Worm (Caenorhabditis elegans) whole organism, young adult: ENCODE results near the gene ptr-8.

ENCODE experiments used
- B0019.2 ChIP-seq: fragments of 200-800 bp; sonication (Bioruptor generic); conservative IDR thresholded peaks from 2 replicates; pipeline ENCODE4 v1.3.6; 2022; ENCODE audit warnings: missing genetic modification reagents, missing genetic modification characterization, missing compliant biosample characterization
- B0336.3 ChIP-seq: fragments of 200-800 bp; sonication (Bioruptor generic); IDR thresholded peaks from 2 replicates; pipeline ENCODE4 v1.3.6; 2022; ENCODE audit warnings: missing genetic modification characterization, missing compliant biosample characterization
- C17E4.6 ChIP-seq: fragments of 200-800 bp; sonication (Bioruptor generic); IDR thresholded peaks from 2 replicates; pipeline ENCODE4 v1.3.6; 2022; ENCODE audit warnings: missing genetic modification reagents, missing genetic modification characterization, missing compliant biosample characterization
- D2030.7 ChIP-seq: fragments of 200-800 bp; sonication (Bioruptor generic); IDR thresholded peaks from 2 replicates; pipeline ENCODE4 v1.3.6; 2022; ENCODE audit warnings: missing genetic modification reagents, missing genetic modification characterization, missing compliant biosample characterization
- F39B2.1 ChIP-seq: fragments of 200-800 bp; sonication (Bioruptor generic); IDR thresholded peaks from 2 replicates; pipeline ENCODE4 v1.3.6; 2022; ENCODE audit warnings: missing genetic modification reagents, missing genetic modification characterization, missing compliant biosample characterization
- F49E8.2 ChIP-seq: sonication (generic microtip); optimal IDR thresholded peaks from 3 replicates; lab custom pipeline; 2017; ENCODE audit warnings: missing genetic modification characterization, mild to moderate bottlenecking, missing compliant biosample characterization, antibody characterized with exemption, moderate library complexity; ENCODE audit not compliant: insufficient read depth
- F55B11.4 ChIP-seq: sonication (generic microtip); optimal IDR thresholded peaks from 2 replicates; lab custom pipeline; 2016; ENCODE audit warnings: missing compliant biosample characterization, missing genetic modification characterization, borderline replicate concordance; ENCODE audit not compliant: insufficient read depth
- F57C9.4 ChIP-seq: sonication (generic microtip); optimal IDR thresholded peaks from 2 replicates; lab custom pipeline; 2017; ENCODE audit warnings: mild to moderate bottlenecking, missing genetic modification characterization, missing compliant biosample characterization
- K11D2.4 ChIP-seq: fragments of 200-800 bp; sonication (Bioruptor generic); IDR thresholded peaks from 2 replicates; pipeline ENCODE4 v1.3.6; 2022; ENCODE audit warnings: missing genetic modification reagents, missing genetic modification characterization, missing compliant biosample characterization
- T07F8.4 ChIP-seq: sonication (generic microtip); optimal IDR thresholded peaks from 2 replicates; lab custom pipeline; 2016; ENCODE audit warnings: mild to moderate bottlenecking, missing genetic modification characterization, moderate library complexity, missing compliant biosample characterization
- T26A5.8 ChIP-seq: sonication (generic microtip); optimal IDR thresholded peaks from 2 replicates; lab custom pipeline; 2016; ENCODE audit warnings: missing genetic modification characterization, missing compliant biosample characterization
- Y53F4B.3 ChIP-seq: fragments of 200-800 bp; sonication (Bioruptor generic); IDR thresholded peaks from 2 replicates; pipeline ENCODE4 v1.3.6; 2022; ENCODE audit warnings: missing genetic modification reagents, missing genetic modification characterization, missing compliant biosample characterization
- Y56A3A.18 ChIP-seq: fragments of 200-800 bp; sonication (Bioruptor generic); IDR thresholded peaks from 2 replicates; pipeline ENCODE4 v1.3.6; 2022; ENCODE audit warnings: missing genetic modification reagents, missing genetic modification characterization, missing compliant biosample characterization
- Y67H2A.10 ChIP-seq: fragments of 200-800 bp; sonication (Bioruptor generic); conservative IDR thresholded peaks from 2 replicates; pipeline ENCODE4 v1.3.6; 2022; ENCODE audit warnings: missing genetic modification reagents, missing genetic modification characterization, missing compliant biosample characterization
- Y95B8A.8 ChIP-seq: fragments of 200-800 bp; sonication (Bioruptor generic); IDR thresholded peaks from 2 replicates; pipeline ENCODE4 v1.3.6; 2022; ENCODE audit warnings: missing genetic modification reagents, missing genetic modification characterization, missing compliant biosample characterization
- ZK185.1 ChIP-seq: sonication (generic microtip); optimal IDR thresholded peaks from 2 replicates; lab custom pipeline; 2016; ENCODE audit warnings: mild to moderate bottlenecking, missing genetic modification characterization, missing compliant biosample characterization; ENCODE audit not compliant: poor library complexity, severe bottlenecking
- aptf-2 ChIP-seq: fragments of 200-800 bp; sonication (Bioruptor generic); conservative IDR thresholded peaks from 2 replicates; pipeline ENCODE4 v1.3.6; 2022; ENCODE audit warnings: missing genetic modification reagents, missing genetic modification characterization, missing compliant biosample characterization
- athp-1 ChIP-seq: sonication (generic microtip); optimal IDR thresholded peaks from 2 replicates; lab custom pipeline; 2017; ENCODE audit warnings: mild to moderate bottlenecking, missing genetic modification characterization, missing compliant biosample characterization
- attf-5 ChIP-seq: fragments of 200-800 bp; sonication (Bioruptor generic); optimal IDR thresholded peaks from 2 replicates; lab custom pipeline; 2018; ENCODE audit warnings: mild to moderate bottlenecking, missing genetic modification characterization, missing compliant biosample characterization
- bed-2 ChIP-seq: fragments of 200-800 bp; sonication (Bioruptor generic); IDR thresholded peaks from 2 replicates; pipeline ENCODE4 v1.3.6; 2022; ENCODE audit warnings: missing genetic modification reagents, missing genetic modification characterization, missing compliant biosample characterization
- ccch-3 ChIP-seq: fragments of 200-800 bp; sonication (Bioruptor generic); optimal IDR thresholded peaks from 2 replicates; lab custom pipeline; 2018; ENCODE audit warnings: mild to moderate bottlenecking, missing genetic modification characterization, missing compliant biosample characterization
- ceh-100 ChIP-seq: fragments of 200-800 bp; sonication (Bioruptor generic); IDR thresholded peaks from 2 replicates; pipeline ENCODE4 v1.3.6; 2022; ENCODE audit warnings: missing genetic modification reagents, missing genetic modification characterization, missing compliant biosample characterization
- ceh-27 ChIP-seq: fragments of 200-800 bp; sonication (Bioruptor generic); optimal IDR thresholded peaks from 2 replicates; lab custom pipeline; 2018; ENCODE audit warnings: mild to moderate bottlenecking, missing genetic modification characterization, moderate library complexity, missing compliant biosample characterization
- ceh-40 ChIP-seq: fragments of 200-800 bp; sonication (Bioruptor generic); IDR thresholded peaks from 2 replicates; pipeline ENCODE4 v1.3.6; 2022; ENCODE audit warnings: missing genetic modification characterization, missing compliant biosample characterization
- ceh-91 ChIP-seq: fragments of 200-800 bp; sonication (Bioruptor generic); IDR thresholded peaks from 2 replicates; pipeline ENCODE4 v1.3.6; 2022; ENCODE audit warnings: missing genetic modification reagents, missing genetic modification characterization, missing compliant biosample characterization
- chd-7 ChIP-seq: sonication (generic microtip); optimal IDR thresholded peaks from 2 replicates; lab custom pipeline; 2016; ENCODE audit warnings: mild to moderate bottlenecking, missing genetic modification characterization, moderate library complexity, missing compliant biosample characterization
- dox-1 ChIP-seq: fragments of 200-800 bp; sonication (Bioruptor generic); IDR thresholded peaks from 2 replicates; pipeline ENCODE4 v1.3.6; 2022; ENCODE audit warnings: missing genetic modification reagents, missing genetic modification characterization, missing compliant biosample characterization
- ekl-4 ChIP-seq: fragments of 200-800 bp; sonication (Bioruptor generic); IDR thresholded peaks from 2 replicates; pipeline ENCODE4 v1.3.6; 2022; ENCODE audit warnings: missing genetic modification reagents, missing genetic modification characterization, missing compliant biosample characterization
- ets-4 ChIP-seq: fragments of 200-800 bp; sonication (Bioruptor generic); optimal IDR thresholded peaks from 2 replicates; lab custom pipeline; 2018; ENCODE audit warnings: mild to moderate bottlenecking, missing genetic modification characterization, missing compliant biosample characterization
- hlh-12 ChIP-seq: sonication (generic microtip); optimal IDR thresholded peaks from 2 replicates; lab custom pipeline; 2016; ENCODE audit warnings: missing genetic modification characterization, missing compliant biosample characterization
- hlh-26 ChIP-seq: fragments of 200-800 bp; sonication (Bioruptor generic); conservative IDR thresholded peaks from 2 replicates; pipeline ENCODE4 v1.3.6; 2022; ENCODE audit warnings: missing genetic modification reagents, missing genetic modification characterization, missing compliant biosample characterization
- hsf-1 ChIP-seq: fragments of 200-800 bp; sonication (Bioruptor generic); IDR thresholded peaks from 2 replicates; pipeline ENCODE4 v1.3.6; 2022; ENCODE audit warnings: missing genetic modification reagents, missing genetic modification characterization, missing compliant biosample characterization
- lin-35 ChIP-seq, 3 experiments: fragments of 150-350 bp in 2 of 3; sonication (generic microtip) in 1 of 3; optimal IDR thresholded peaks; 2 replicates each; lab custom pipeline; 2014 to 2018; ENCODE audit warnings: missing biosample characterization in 3 of 3, missing genetic modification characterization in 3 of 3, missing genetic modification reagents in 3 of 3
- nfyb-1 ChIP-seq: fragments of 200-800 bp; sonication (Bioruptor generic); IDR thresholded peaks from 2 replicates; pipeline ENCODE4 v1.3.6; 2022; ENCODE audit warnings: missing genetic modification reagents, missing genetic modification characterization, missing compliant biosample characterization
- nhr-80 ChIP-seq: sonication (generic microtip); optimal IDR thresholded peaks from 2 replicates; lab custom pipeline; 2016; ENCODE audit warnings: missing genetic modification characterization, missing compliant biosample characterization
- pbrm-1 ChIP-seq: fragments of 200-800 bp; sonication (Bioruptor generic); IDR thresholded peaks from 2 replicates; pipeline ENCODE4 v1.3.6; 2022; ENCODE audit warnings: missing genetic modification reagents, missing genetic modification characterization, missing compliant biosample characterization
- sea-2 ChIP-seq: fragments of 200-800 bp; sonication (Bioruptor generic); IDR thresholded peaks from 2 replicates; pipeline ENCODE4 v1.3.6; 2022; ENCODE audit warnings: missing genetic modification characterization, missing compliant biosample characterization
- snpc-3.4 ChIP-seq: sonication (generic microtip); optimal IDR thresholded peaks from 2 replicates; lab custom pipeline; 2017; ENCODE audit warnings: missing genetic modification characterization, mild to moderate bottlenecking, missing compliant biosample characterization, antibody characterized with exemption, moderate library complexity, missing genotype, missing genetic modification reagents
- snpc-4 ChIP-seq, 5 experiments: fragments of 150-350 bp in 1 of 5; sonication (generic microtip) in 4 of 5; optimal IDR thresholded peaks; 2 replicates each; lab custom pipeline; 2014 to 2018; ENCODE audit warnings: missing genetic modification characterization in 5 of 5, missing biosample characterization in 3 of 5, antibody characterized with exemption in 2 of 5, mild to moderate bottlenecking in 2 of 5, missing compliant biosample characterization in 2 of 5, missing genotype in 2 of 5, moderate library complexity in 2 of 5, missing genetic modification reagents in 1 of 5
- somi-1 ChIP-seq: fragments of 200-800 bp; sonication (Bioruptor generic); optimal IDR thresholded peaks from 2 replicates; lab custom pipeline; 2018; ENCODE audit warnings: mild to moderate bottlenecking, missing genetic modification characterization, missing compliant biosample characterization
- sptf-2 ChIP-seq: fragments of 200-800 bp; sonication (Bioruptor generic); optimal IDR thresholded peaks from 2 replicates; lab custom pipeline; 2018; ENCODE audit warnings: mild to moderate bottlenecking, missing genetic modification characterization, missing compliant biosample characterization
- tlf-1 ChIP-seq: fragments of 200-800 bp; sonication (Bioruptor generic); optimal IDR thresholded peaks from 2 replicates; lab custom pipeline; 2018; ENCODE audit warnings: mild to moderate bottlenecking, missing genetic modification characterization, missing compliant biosample characterization
- xnd-1 ChIP-seq: sonication (generic microtip); optimal IDR thresholded peaks from 2 replicates; lab custom pipeline; 2016; ENCODE audit warnings: missing genotype, missing genetic modification reagents, missing genetic modification characterization, missing compliant biosample characterization
- zim-3 ChIP-seq: sonication (generic microtip); optimal IDR thresholded peaks from 2 replicates; lab custom pipeline; 2017; ENCODE audit warnings: mild to moderate bottlenecking, missing genetic modification characterization, moderate library complexity, missing compliant biosample characterization
- ztf-3 ChIP-seq: fragments of 200-800 bp; sonication (Bioruptor generic); optimal IDR thresholded peaks from 2 replicates; lab custom pipeline; 2018; ENCODE audit warnings: mild to moderate bottlenecking, missing genetic modification characterization, missing compliant biosample characterization

ptr-8 gene

ce11 chrII:10868670-10869246, 20.3 kb upstream of the ptr-8 start, which contains the start of the genes gmps-1 and cap-2 (continued):
- TF ChIP-seq lin-35 (GFP tag; optimal IDR thresholded peaks at IDR 0.05; lab: Kevin White, UChicago) = peak; percentile 15 to 96 (median 75)
- TF ChIP-seq T26A5.8 (tag; lab: Kevin White, UChicago) = no peak
- TF ChIP-seq sptf-2 (GFP tag; lab: Kevin White, UChicago) = no peak
- TF ChIP-seq zim-3 = no peak
- TF ChIP-seq Y53F4B.3 (GFP tag; lab: Robert Waterston, UW) = 0 out of 2 replicates have a peak, but pooled peaks have one; percentile 14
- TF ChIP-seq ekl-4 (GFP tag; lab: Robert Waterston, UW) = peak; percentile 96
- TF ChIP-seq ceh-27 (GFP tag; lab: Kevin White, UChicago) = peak; percentile 91
- peak; percentile 95 for TF ChIP-seq tlf-1 (GFP tag; lab: Kevin White, UChicago)

ce11 chrII:10870698-10871097, 18.4 kb upstream of the ptr-8 start:
- TF ChIP-seq sea-2 = no peak
- no peak for TF ChIP-seq F39B2.1 (GFP tag; lab: Robert Waterston, UW)
- no peak for TF ChIP-seq Y56A3A.18 (GFP tag; lab: Robert Waterston, UW)
- TF ChIP-seq ccch-3 (GFP tag; lab: Kevin White, UChicago) = no peak
- TF ChIP-seq ceh-100 = no peak
- no peak for TF ChIP-seq nhr-80
- TF ChIP-seq Y67H2A.10 (GFP tag; lab: Robert Waterston, UW) = no peak
- no peak for TF ChIP-seq ceh-91 (GFP tag; lab: Robert Waterston, UW)
- peak; percentile 13; the same call in 1 of the 2 replicates for TF ChIP-seq Y95B8A.8 (GFP tag; lab: Robert Waterston, UW)
- no peak for TF ChIP-seq athp-1 (tag; lab: Kevin White, UChicago)
- no peak for TF ChIP-seq hsf-1
- no peak for TF ChIP-seq ceh-27 (GFP tag; lab: Kevin White, UChicago)
- no peak for TF ChIP-seq F49E8.2 (tag; lab: Kevin White, UChicago)
- no peak for TF ChIP-seq xnd-1
- 0 out of 2 replicates have a peak, but pooled peaks have one; percentile 20 for TF ChIP-seq nfyb-1 (GFP tag; lab: Robert Waterston, UW)
- no peak for TF ChIP-seq K11D2.4 (GFP tag; lab: Robert Waterston, UW)
- no peak for TF ChIP-seq F57C9.4 (tag; lab: Kevin White, UChicago)
- no peak for TF ChIP-seq B0019.2
- no peak for TF ChIP-seq chd-7
- no peak for TF ChIP-seq bed-2 (GFP tag; lab: Robert Waterston, UW)
- no peak for TF ChIP-seq hlh-12 (tag; lab: Kevin White, UChicago)
- no peak for TF ChIP-seq dox-1 (GFP tag; lab: Robert Waterston, UW)
- 0 out of 2 replicates have a peak, but pooled peaks have one; percentile 15 for TF ChIP-seq B0336.3
- no peak for TF ChIP-seq pbrm-1 (GFP tag; lab: Robert Waterston, UW)
- TF ChIP-seq ceh-40 (GFP tag; lab: Robert Waterston, UW) = no peak
- peak; percentile 25 for TF ChIP-seq snpc-4 (GFP tag; optimal IDR thresholded peaks at IDR 0.05; lab: Kevin White, UChicago)
- no peak for TF ChIP-seq snpc-4 (tag; optimal IDR thresholded peaks at IDR 0.05; lab: Kevin White, UChicago)
- no peak for TF ChIP-seq Y53F4B.3 (GFP tag; lab: Robert Waterston, UW)
- TF ChIP-seq snpc-3.4 (tag; lab: Kevin White, UChicago) = no peak
- no peak for TF ChIP-seq ets-4 (GFP tag; lab: Kevin White, UChicago)
- no peak for TF ChIP-seq F55B11.4 (tag; lab: Kevin White, UChicago)
- no peak for TF ChIP-seq ztf-3
- TF ChIP-seq D2030.7 = no peak
- no peak for TF ChIP-seq hlh-26
- no peak for TF ChIP-seq somi-1
- no peak for TF ChIP-seq attf-5 (GFP tag; lab: Kevin White, UChicago)
- no peak for TF ChIP-seq C17E4.6 (GFP tag; lab: Robert Waterston, UW)
- TF ChIP-seq tlf-1 (GFP tag; lab: Kevin White, UChicago) = no peak
- no peak for TF ChIP-seq T07F8.4 (tag; lab: Kevin White, UChicago)
- TF ChIP-seq ZK185.1 = no peak
- TF ChIP-seq aptf-2 (GFP tag; lab: Robert Waterston, UW) = no peak
